Worm (Caenorhabditis elegans) whole organism, dauer: ENCODE measurements around the gene Y68A4A.10.

Experiments used
- unc-62 ChIP-seq: sonication (generic microtip); optimal IDR thresholded peaks from 2 replicates; lab custom pipeline; 2017; ENCODE audit warnings: missing biosample characterization, missing genetic modification reagents, missing genetic modification characterization

The Y68A4A.10 gene

DNA sequence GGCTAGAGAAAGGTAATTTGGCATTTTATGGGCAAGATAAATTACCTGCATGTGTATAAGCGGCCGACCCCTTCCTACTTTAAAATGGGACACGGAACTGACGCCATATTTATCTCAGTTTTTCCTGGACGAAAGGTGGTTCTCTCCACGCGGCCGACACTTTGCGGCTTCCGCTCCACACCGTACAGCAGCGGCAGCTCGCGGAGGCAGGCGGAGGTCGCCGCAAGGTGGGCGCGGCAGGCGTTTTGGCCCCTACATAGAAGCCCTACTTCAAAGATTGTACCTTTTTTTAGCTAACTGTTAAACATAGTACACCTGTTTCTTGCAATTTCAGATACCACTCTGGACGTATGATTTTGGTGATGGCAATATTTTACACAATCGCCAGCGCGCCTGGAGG is 4.5 kb downstream of the Y68A4A.10 start:
- TF ChIP-seq unc-62 (GFP tag; lab: Kevin White, UChicago), result no peak

ce11 chrV:17208045-17208444 is 6.1 kb downstream of the Y68A4A.10 start, which contains the start of gene Y68A4A.13:
Gene Y68A4A.13, minus strand, starts transcription at chrV:17208145.
- TF ChIP-seq unc-62 (GFP tag; lab: Kevin White, UChicago), result no peak

DNA sequence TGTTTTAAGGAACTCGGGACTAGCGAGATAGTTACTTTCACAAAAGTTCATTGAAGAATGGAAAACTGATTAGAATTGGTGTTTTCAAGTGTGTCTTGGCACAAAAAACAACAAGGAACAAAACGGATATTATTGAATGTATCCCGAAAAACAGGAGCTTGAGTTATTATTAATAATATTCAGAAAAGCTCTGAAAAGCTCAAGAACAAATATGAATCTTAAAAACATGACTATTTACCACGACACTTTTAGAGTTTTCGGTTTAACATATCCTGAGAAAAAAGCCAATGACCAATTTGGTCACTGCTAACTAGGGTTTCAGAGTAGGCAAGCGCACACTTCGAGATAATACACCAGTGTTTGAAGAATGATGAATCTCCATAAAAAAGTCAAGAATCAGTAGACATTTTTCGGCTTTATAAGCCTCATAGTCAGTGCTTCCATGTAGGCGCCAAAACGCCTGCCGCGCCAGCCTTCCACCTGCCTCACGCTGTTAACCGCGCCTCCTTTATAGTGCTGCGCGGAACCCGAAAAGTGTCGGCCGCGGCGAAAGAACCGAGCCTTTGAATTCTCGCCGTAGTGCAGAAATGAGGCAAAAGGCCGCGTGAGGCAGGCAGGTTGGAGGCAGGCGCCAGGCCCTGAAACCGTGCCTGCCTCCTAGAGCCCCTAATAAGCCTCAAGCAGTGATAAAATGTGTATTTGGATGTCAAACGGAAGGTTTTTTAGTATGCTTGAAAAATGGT is 10.2 kb downstream of the Y68A4A.10 start, which contains the start of gene srh-236:
srh-236 (minus strand) TSS at position 51 of the 743 bp plus-strand sequence.
- no peak for TF ChIP-seq unc-62 (GFP tag; lab: Kevin White, UChicago)

ce11 chrV:17212743-17213142 is 10.8 kb downstream of the Y68A4A.10 start, which contains the start of gene srh-113:
Gene srh-113, plus strand, starts transcription at chrV:17213043.
- no peak for TF ChIP-seq unc-62 (GFP tag; lab: Kevin White, UChicago)

ce11 chrV:17215602-17216001 is 13.7 kb downstream of the Y68A4A.10 start:
- TF ChIP-seq unc-62 (GFP tag; lab: Kevin White, UChicago), result no peak

- no peak for TF ChIP-seq unc-62 (GFP tag; lab: Kevin White, UChicago)
Measured at ce11 chrV:17217690-17218089, 15.7 kb downstream of the Y68A4A.10 start, which contains the start of gene srbc-62. Gene srbc-62, plus strand, starts transcription at chrV:17217990.

DNA sequence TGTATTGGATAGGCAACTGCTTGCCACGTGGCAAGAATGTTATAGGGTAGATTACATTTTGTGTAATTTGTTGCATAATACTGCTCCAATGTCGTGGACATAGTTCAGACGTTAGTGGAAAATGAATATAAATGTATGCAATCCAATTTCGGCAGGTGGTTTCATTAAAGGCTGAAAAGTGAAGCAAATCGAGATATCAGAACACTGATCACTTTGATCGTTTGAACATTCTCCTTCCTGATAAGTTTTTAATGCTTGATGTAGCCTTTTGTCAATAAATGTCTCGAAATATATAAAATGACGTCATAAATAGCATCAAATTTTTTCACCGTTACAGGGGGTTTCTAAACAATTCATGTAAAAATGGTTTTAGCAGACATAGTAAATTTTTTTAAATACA is 18.4 kb downstream of the Y68A4A.10 start, which contains the start of gene srh-109:
srh-109 (minus strand) TSS at position 101 of the 400 bp plus-strand sequence.
- no peak for TF ChIP-seq unc-62 (GFP tag; lab: Kevin White, UChicago)

DNA sequence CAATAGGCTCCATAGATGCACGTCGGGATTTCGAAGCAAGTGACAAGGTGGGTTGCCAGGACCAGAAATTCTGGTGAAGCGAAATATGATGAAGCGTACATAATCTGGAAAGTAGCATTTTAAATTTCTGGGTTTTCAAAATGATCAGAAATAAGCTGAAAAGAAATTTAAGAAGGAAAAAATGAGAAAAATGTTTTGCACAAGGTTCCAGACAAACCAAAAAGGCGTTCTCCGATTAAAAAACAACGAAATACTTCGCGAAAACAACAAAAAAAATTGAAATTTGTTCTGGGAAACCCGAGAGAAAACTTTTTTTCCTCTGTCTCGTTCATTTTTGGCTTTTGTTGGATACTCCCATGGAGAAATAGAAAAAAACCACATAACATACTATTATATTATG is 21.4 kb downstream of the Y68A4A.10 start, which contains the start of gene srh-252:
srh-252 (minus strand) TSS at position 101 of the 400 bp plus-strand sequence.
- no peak for TF ChIP-seq unc-62 (GFP tag; lab: Kevin White, UChicago)

DNA sequence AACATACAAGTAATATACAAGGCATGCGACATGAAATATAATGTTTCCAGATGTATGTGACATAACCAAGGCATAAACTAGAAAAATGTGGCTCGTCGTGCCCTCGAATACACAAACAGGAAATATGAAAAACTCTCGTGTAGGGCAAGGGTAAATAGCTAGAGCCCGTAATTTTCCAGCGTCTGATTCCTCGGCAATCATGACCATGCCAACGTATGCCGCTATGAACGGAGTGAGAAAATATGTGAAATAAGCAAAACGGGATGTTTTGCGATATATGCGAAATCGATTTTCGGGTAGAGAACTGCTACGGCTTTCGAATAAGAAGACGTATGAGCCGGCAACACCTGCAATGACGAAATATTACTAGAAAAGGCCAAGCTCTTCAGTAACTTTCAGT is 23.4 kb downstream of the Y68A4A.10 start, which contains the start of gene scl-25:
scl-25 (plus strand) TSS at position 301 of the 400 bp plus-strand sequence.
- no peak for TF ChIP-seq unc-62 (GFP tag; lab: Kevin White, UChicago)

DNA sequence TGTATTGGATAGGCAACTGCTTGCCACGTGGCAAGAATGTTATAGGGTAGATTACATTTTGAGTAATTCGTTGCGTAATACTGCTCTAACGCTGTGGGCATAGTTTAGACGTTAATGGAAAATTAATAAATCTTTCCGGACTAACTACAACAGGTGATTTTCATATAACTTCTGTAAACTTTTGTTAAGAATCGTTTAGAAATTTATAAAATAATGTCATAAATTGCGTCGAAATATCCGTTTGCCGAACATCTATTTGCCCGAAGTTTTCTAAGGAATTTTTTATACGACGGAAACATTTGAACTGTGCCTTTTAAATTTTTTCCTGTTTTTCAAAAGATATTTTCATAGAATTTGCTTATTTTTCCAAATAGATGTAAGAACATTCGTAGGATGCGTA is 24.2 kb downstream of the Y68A4A.10 start, which contains the start of gene srh-112:
srh-112 (minus strand) TSS at position 101 of the 400 bp plus-strand sequence.
- no peak for TF ChIP-seq unc-62 (GFP tag; lab: Kevin White, UChicago)

ce11 chrV:17232403-17232802 is 30.5 kb downstream of the Y68A4A.10 start:
- TF ChIP-seq unc-62 (GFP tag; lab: Kevin White, UChicago), result no peak

DNA sequence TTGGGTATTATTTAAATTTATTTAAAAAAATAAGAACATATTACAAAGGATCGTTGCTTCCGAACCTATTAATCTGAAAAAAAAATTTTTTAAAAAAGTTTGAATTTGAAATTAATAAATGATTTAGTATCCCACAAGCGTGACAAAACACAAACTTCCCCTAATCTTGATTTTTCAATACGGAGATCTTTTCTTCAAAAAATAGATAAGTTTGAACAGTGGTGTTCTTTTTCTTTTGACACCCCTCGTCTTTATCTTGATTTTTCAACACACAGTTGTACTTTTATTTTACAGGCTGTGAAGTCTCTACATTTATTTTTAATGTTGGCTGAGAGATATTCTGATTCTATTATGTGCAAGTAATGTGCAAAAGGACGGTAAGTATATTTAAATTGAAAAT is 34.4 kb downstream of the Y68A4A.10 start, which contains the start of gene T19C9.10:
T19C9.10 (plus strand) TSS at position 248 of the 400 bp plus-strand sequence.
- TF ChIP-seq unc-62 (GFP tag; lab: Kevin White, UChicago), result no peak

DNA sequence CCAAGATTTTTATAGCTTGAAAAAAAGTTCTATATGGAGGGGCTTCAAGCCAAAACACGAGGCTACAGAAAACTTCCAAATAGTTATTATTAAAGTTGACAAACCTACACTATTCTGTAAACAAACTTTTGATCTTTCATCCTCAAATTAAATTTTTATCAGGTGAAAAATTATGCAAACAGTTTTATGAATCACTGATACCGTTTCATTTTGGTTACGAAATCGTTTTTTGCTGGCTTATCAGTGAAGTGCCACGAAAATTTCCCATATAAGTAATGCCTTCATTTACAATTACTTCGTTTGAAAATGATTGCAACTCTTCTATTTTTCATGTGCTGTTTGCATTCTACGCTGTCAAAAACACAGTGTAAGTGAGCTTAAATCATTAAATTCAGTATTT is 36.9 kb downstream of the Y68A4A.10 start, which contains the start of gene T19C9.8:
T19C9.8 (plus strand) TSS at position 299 of the 400 bp plus-strand sequence.
- no peak for TF ChIP-seq unc-62 (GFP tag; lab: Kevin White, UChicago)

DNA sequence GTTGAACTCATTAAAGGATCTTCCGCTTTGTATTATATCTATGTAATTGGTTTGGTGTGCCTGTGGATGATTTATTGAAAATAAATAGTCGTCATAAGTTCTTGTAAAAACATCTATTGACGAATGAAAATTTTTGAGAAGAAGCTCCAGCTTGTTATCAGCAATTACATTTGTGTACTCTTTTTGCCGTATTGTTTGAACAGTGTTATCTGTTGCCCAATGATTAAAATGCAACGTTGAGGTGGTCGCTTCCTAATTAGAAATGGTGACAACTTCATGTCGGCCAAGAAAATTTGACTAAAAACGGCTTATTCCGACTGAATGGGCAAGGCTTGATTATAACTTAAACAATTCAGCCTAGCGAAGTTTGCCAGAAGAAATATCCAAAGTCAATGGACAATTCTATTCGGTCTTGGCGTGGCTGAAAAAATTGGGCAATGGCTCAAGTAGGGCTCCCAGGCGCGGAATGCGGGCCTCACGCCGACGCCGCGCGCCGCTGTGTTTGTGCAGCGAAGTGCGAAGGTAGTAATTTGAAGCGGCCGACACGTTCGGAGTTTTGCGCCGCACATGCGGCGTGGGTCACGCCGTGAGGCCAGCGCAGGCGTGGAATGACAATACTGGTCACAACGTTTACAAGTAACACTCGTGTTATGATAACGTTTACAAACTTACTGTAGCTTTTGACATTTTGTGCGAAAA is 38.8 kb downstream of the Y68A4A.10 start:
- no peak for TF ChIP-seq unc-62 (GFP tag; lab: Kevin White, UChicago)

DNA sequence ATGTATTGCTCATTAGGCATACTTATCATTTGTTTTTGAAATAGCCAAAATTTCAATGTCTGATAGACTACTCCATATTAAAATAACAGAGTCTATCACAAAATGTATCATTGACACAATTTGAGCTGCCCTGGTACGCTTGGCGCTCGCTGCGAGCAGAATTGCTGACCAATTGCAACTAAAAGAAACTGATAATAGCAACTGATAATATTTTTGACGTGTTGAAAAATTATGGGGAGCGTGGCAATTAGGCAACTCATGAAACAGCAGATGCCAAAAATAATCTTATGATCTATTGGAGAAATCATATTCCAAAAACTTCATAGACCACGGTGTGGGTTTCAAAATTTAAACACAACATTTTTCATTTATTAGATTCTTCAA is 39.3 kb downstream of the Y68A4A.10 start:
- TF ChIP-seq unc-62 (GFP tag; lab: Kevin White, UChicago), result no peak

DNA sequence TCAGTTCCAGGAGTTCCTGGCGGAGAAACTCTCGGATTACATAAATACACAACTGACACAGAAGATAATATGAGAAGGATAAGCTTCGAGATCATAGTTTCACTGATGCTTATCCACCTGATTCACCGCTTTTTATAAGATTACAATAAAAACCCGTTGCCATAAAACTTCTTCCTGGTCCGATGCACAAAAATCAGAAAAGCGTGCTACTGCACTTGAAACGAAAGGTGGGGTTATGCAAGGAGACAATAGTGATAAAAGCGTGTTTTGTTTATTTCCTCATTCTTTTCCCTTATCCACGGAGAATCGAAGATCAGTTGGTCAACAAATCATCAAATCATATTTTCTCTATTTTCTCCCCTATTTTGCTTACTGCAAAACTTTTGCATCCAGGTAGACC is 40.6 kb downstream of the Y68A4A.10 start, which contains the start of gene Y68A4B.3:
Y68A4B.3 (minus strand) TSS at position 101 of the 400 bp plus-strand sequence.
- no peak for TF ChIP-seq unc-62 (GFP tag; lab: Kevin White, UChicago)
